Worm (Caenorhabditis elegans) whole organism, L2 larva: ENCODE measurements around the gene pat-4.

Experiments
- blmp-1 ChIP-seq: sonication (generic microtip); optimal IDR thresholded peaks from 2 replicates; lab custom pipeline; 2017; ENCODE audit warnings: missing genetic modification characterization, mild to moderate bottlenecking, missing compliant biosample characterization, antibody characterized with exemption, moderate library complexity; ENCODE audit not compliant: insufficient read depth
- dmd-4 ChIP-seq: sonication (generic microtip); optimal IDR thresholded peaks from 2 replicates; lab custom pipeline; 2017; ENCODE audit warnings: missing biosample characterization, missing genetic modification characterization
- lin-13 ChIP-seq: fragments of 150-350 bp; optimal IDR thresholded peaks from 2 replicates; lab custom pipeline; 2014; ENCODE audit warnings: missing biosample characterization, missing genetic modification reagents, missing genetic modification characterization
- lsy-2 ChIP-seq, 2 experiments: fragments of 150-350 bp in 1 of 2; sonication (generic microtip) in 1 of 2; optimal IDR thresholded peaks; 2 replicates each; lab custom pipeline; 2014 to 2017; ENCODE audit warnings: missing biosample characterization in 2 of 2, missing genetic modification characterization in 2 of 2
- mab-5 ChIP-seq: fragments of 150-350 bp; optimal IDR thresholded peaks from 2 replicates; lab custom pipeline; 2014; ENCODE audit warnings: missing biosample characterization, missing genetic modification characterization
- nhr-10 ChIP-seq: sonication (generic microtip); optimal IDR thresholded peaks from 2 replicates; lab custom pipeline; 2017; ENCODE audit warnings: missing biosample characterization, missing genetic modification characterization
- nhr-237 ChIP-seq: fragments of 150-350 bp; optimal IDR thresholded peaks from 2 replicates; lab custom pipeline; 2014; ENCODE audit warnings: missing biosample characterization, missing genetic modification characterization
- sma-9 ChIP-seq, 2 experiments: fragments of 150-350 bp in 1 of 2; sonication (generic microtip) in 1 of 2; optimal IDR thresholded peaks; 2 replicates each; lab custom pipeline; 2014 to 2016; ENCODE audit warnings: missing genetic modification characterization in 2 of 2, mild to moderate bottlenecking in 1 of 2, missing biosample characterization in 1 of 2, missing compliant biosample characterization in 1 of 2, missing genetic modification reagents in 1 of 2, moderate library complexity in 1 of 2
- snpc-4 ChIP-seq: fragments of 150-350 bp; optimal IDR thresholded peaks from 2 replicates; lab custom pipeline; 2014; ENCODE audit warnings: missing biosample characterization, missing genetic modification characterization
- ztf-11 ChIP-seq: sonication (generic microtip); optimal IDR thresholded peaks from 2 replicates; lab custom pipeline; 2017; ENCODE audit warnings: missing biosample characterization, missing genetic modification characterization
- ztf-4 ChIP-seq: fragments of 150-350 bp; optimal IDR thresholded peaks from 2 replicates; lab custom pipeline; 2014; ENCODE audit warnings: missing biosample characterization, missing genetic modification characterization

DNA sequence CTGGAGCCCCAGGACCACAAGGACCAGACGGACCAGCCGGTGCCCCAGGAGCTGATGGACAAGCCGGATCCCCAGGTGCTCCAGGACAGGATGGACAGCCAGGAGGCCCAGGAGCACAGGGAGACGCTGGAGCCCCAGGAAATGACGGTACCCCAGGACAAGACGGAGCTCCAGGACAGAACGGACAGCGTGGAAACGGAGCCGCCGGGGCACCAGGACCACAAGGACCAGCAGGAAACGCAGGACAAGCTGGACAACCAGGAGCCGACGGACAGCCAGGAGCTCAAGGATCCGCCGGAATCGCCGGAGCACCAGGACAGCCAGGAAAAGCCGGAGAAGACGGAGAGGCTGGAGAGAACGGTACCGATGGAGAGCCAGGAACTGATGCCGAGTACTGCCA, 53.1 kb downstream of the pat-4 start:
- TF ChIP-seq snpc-4 (tag; lab: Kevin White, UChicago), result no peak
- no peak for TF ChIP-seq dmd-4
- no peak for TF ChIP-seq ztf-4 (tag; lab: Kevin White, UChicago)
- no peak for TF ChIP-seq lsy-2 (tag; optimal IDR thresholded peaks at IDR 0.05; lab: Kevin White, UChicago)
- no peak for TF ChIP-seq blmp-1 (tag; lab: Kevin White, UChicago)
- no peak for TF ChIP-seq lin-13 (GFP tag; lab: Kevin White, UChicago)
- TF ChIP-seq nhr-237 (tag; lab: Kevin White, UChicago), result no peak
- TF ChIP-seq mab-5 (tag; lab: Kevin White, UChicago), result no peak
- no peak for TF ChIP-seq ztf-11
- no peak for TF ChIP-seq nhr-10
- no peak for TF ChIP-seq sma-9 (GFP tag; optimal IDR thresholded peaks at IDR 0.05; lab: Kevin White, UChicago)
- TF ChIP-seq sma-9 (tag; optimal IDR thresholded peaks at IDR 0.05; lab: Kevin White, UChicago), result no peak
